Worm (Caenorhabditis elegans) whole organism, L1 larva: ENCODE data around the gene Y110A2AL.4.

Source experiments
- fkh-4 ChIP-seq: sonication (generic microtip); optimal IDR thresholded peaks from 2 replicates; lab custom pipeline; 2016; ENCODE audit warnings: missing compliant biosample characterization, missing genetic modification characterization, borderline replicate concordance
- jun-1 ChIP-seq: fragments of 150-350 bp; optimal IDR thresholded peaks from 2 replicates; lab custom pipeline; 2014; ENCODE audit warnings: missing biosample characterization, missing genetic modification reagents, missing genetic modification characterization
- lin-35 ChIP-seq, 2 experiments: fragments of 150-350 bp; optimal IDR thresholded peaks; 2 replicates each; lab custom pipeline; 2014; ENCODE audit warnings: missing biosample characterization in 2 of 2, missing genetic modification characterization in 2 of 2, missing genetic modification reagents in 2 of 2
- nhr-237 ChIP-seq: fragments of 150-350 bp; optimal IDR thresholded peaks from 2 replicates; lab custom pipeline; 2014; ENCODE audit warnings: missing biosample characterization, missing genetic modification characterization
- nhr-28 ChIP-seq: fragments of 150-350 bp; optimal IDR thresholded peaks from 2 replicates; lab custom pipeline; 2014; ENCODE audit warnings: missing biosample characterization, missing genetic modification characterization
- pqm-1 ChIP-seq: sonication (generic microtip); optimal IDR thresholded peaks from 3 replicates; lab custom pipeline; 2017; ENCODE audit warnings: missing biosample characterization, missing genetic modification characterization
- skn-1 ChIP-seq: fragments of 150-350 bp; optimal IDR thresholded peaks from 2 replicates; lab custom pipeline; 2014; ENCODE audit warnings: missing biosample characterization, missing genetic modification characterization

ce11 chrII:2878909-2879308 is 39.8 kb downstream of the Y110A2AL.4 start:
- TF ChIP-seq jun-1 (tag; lab: Kevin White, UChicago): no peak
- no peak for TF ChIP-seq nhr-28 (tag; lab: Kevin White, UChicago)
- no peak for TF ChIP-seq fkh-4 (tag; lab: Kevin White, UChicago)
- TF ChIP-seq pqm-1: no peak
- no peak for TF ChIP-seq skn-1
- no peak for TF ChIP-seq nhr-237
- no peak for TF ChIP-seq lin-35 (GFP tag; optimal IDR thresholded peaks at IDR 0.05; lab: Kevin White, UChicago)
